Worm (Caenorhabditis elegans) whole organism, early embryonic: ENCODE measurements around the gene gcy-23.

ENCODE experiments used
- aly-1 ChIP-seq: sonication (generic microtip); optimal IDR thresholded peaks from 2 replicates; lab custom pipeline; 2016; ENCODE audit warnings: missing genetic modification characterization, missing compliant biosample characterization
- ama-1 ChIP-seq: fragments of 150-350 bp; optimal IDR thresholded peaks from 2 replicates; lab custom pipeline; 2014
- ceh-13 ChIP-seq: fragments of 200-800 bp; sonication (Bioruptor generic); optimal IDR thresholded peaks from 2 replicates; lab custom pipeline; 2018; ENCODE audit warnings: mild to moderate bottlenecking, missing genetic modification characterization, missing compliant biosample characterization
- ets-7 ChIP-seq: sonication (generic microtip); optimal IDR thresholded peaks from 2 replicates; lab custom pipeline; 2016; ENCODE audit warnings: missing genotype, missing genetic modification characterization, missing compliant biosample characterization
- hmbx-1 ChIP-seq: sonication (generic microtip); optimal IDR thresholded peaks from 2 replicates; lab custom pipeline; 2016; ENCODE audit warnings: mild to moderate bottlenecking, missing genetic modification characterization, missing compliant biosample characterization
- hnd-1 ChIP-seq: sonication (generic microtip); optimal IDR thresholded peaks from 2 replicates; lab custom pipeline; 2016; ENCODE audit warnings: missing genetic modification characterization, missing compliant biosample characterization
- pes-1 ChIP-seq: fragments of 200-800 bp; sonication (Bioruptor generic); IDR thresholded peaks from 2 replicates; pipeline ENCODE4 v1.3.6; 2022; ENCODE audit warnings: missing genetic modification reagents, missing genetic modification characterization, missing compliant biosample characterization

- TF ChIP-seq ama-1 (lab: Kevin White, UChicago) = no peak
- no peak for TF ChIP-seq aly-1 (tag; lab: Kevin White, UChicago)
- no peak for TF ChIP-seq hnd-1 (tag; lab: Kevin White, UChicago)
- TF ChIP-seq ets-7 (tag; lab: Kevin White, UChicago) = no peak
- no peak for TF ChIP-seq hmbx-1 (tag; lab: Kevin White, UChicago)
- TF ChIP-seq pes-1 (GFP tag; lab: Robert Waterston, UW) = no peak
- TF ChIP-seq ceh-13 = no peak
These were observed 11.4 kb upstream of the gcy-23 start, which contains the start of gene W08E12.5 for ce11 chrIV:3300492-3300891.
